Worm (Caenorhabditis elegans): ENCODE results near the gene prx-2.

DNA sequence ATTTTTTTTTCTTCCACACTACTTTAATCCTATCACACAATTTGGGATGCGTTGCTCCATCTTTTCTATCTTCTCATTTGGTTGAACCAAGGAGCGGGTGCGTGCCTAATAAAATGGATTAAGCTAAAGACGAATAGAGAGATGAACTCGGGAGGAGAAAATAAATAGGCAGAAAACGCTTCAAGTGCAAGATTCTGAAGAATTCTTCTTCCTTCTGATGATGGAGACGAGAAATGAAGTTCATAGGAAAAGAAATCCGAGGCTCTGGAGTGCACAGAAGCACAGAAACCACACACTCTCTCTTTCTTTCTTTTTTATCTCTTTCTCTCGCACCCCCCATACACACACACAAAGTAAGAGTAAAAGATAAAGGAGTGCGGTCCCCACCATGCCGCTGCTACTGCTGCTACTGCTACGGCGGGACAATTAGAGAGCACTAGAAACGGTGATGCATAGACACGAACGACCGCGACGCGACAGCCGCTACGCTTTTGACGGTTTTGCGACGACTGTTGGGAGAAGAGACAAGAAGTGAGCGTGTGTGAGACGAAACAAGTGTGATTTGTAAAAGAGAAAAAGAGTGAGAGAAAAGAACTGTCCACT lies 48.2 kb downstream of the prx-2 start:
- TF ChIP-seq dao-5 (tag; optimal IDR thresholded peaks at IDR 0.05): peak; percentile 55
- peak; percentile 52 for TF ChIP-seq him-1 (tag; optimal IDR thresholded peaks at IDR 0.05)
